Worm (Caenorhabditis elegans): ENCODE results near the gene K03B4.1.
A peak's percentile ranks its signal among the peaks of the same experiment; 100 is the strongest.

Gene K03B4.1

ce11 chrV:4686680-4687470, 2.3 kb upstream of the K03B4.1 start, which contains the start of gene taf-10:
TSS of gene taf-10 (plus strand) at chrV:4687103.
- peak; percentile 49 for TF ChIP-seq attf-5 (GFP tag; optimal IDR thresholded peaks at IDR 0.05)
- TF ChIP-seq tbp1 (GFP tag; optimal IDR thresholded peaks at IDR 0.05) = peak; percentile 9
- TF ChIP-seq F10E7.11 (tag; optimal IDR thresholded peaks at IDR 0.05) = no peak
- no peak for TF ChIP-seq nhr-120 (GFP tag; IDR thresholded peaks at IDR 0.05)
- peak; percentile 52; the same call in 1 of the 2 replicates for TF ChIP-seq C06A6.2 (GFP tag; conservative IDR thresholded peaks at IDR 0.05)
- peak; percentile 60 for TF ChIP-seq dox-1 (GFP tag; IDR thresholded peaks at IDR 0.05)
- peak; percentile 15; the same call in 1 of the 2 replicates for TF ChIP-seq ceh-100 (GFP tag; IDR thresholded peaks at IDR 0.05)
- no peak for TF ChIP-seq mcd-1 (GFP tag; IDR thresholded peaks at IDR 0.05)
- no peak for TF ChIP-seq pha-4 (tag; optimal IDR thresholded peaks at IDR 0.05)
- TF ChIP-seq B0336.3 (GFP tag; IDR thresholded peaks at IDR 0.05) = no peak
- no peak for TF ChIP-seq somi-1 (GFP tag; optimal IDR thresholded peaks at IDR 0.05)
- no peak for TF ChIP-seq madf-3 (GFP tag; IDR thresholded peaks at IDR 0.05)
- TF ChIP-seq F33H1.4 (GFP tag; IDR thresholded peaks at IDR 0.05) = no peak
- no peak for TF ChIP-seq F37B4.10 (GFP tag; IDR thresholded peaks at IDR 0.05)
- no peak for TF ChIP-seq sptf-2 (GFP tag; optimal IDR thresholded peaks at IDR 0.05)
- TF ChIP-seq Y95B8A.8 (GFP tag; IDR thresholded peaks at IDR 0.05) = no peak
- TF ChIP-seq nhr-27 (tag; optimal IDR thresholded peaks at IDR 0.05) = no peak
- TF ChIP-seq akir-1 (GFP tag; optimal IDR thresholded peaks at IDR 0.05) = no peak
- TF ChIP-seq attf-6 (GFP tag; IDR thresholded peaks at IDR 0.05) = no peak
- no peak for TF ChIP-seq efl-1 (GFP tag; optimal IDR thresholded peaks at IDR 0.05)
- TF ChIP-seq F49E8.2 (tag; optimal IDR thresholded peaks at IDR 0.05; ENCODE audit: insufficient read depth) = no peak
- no peak for TF ChIP-seq hsf-1 (GFP tag; IDR thresholded peaks at IDR 0.05)
- TF ChIP-seq F23B12.7 (tag; optimal IDR thresholded peaks at IDR 0.05; ENCODE audit: insufficient read depth) = peak; percentile 7
- TF ChIP-seq unc-62 (GFP tag; optimal IDR thresholded peaks at IDR 0.05) = no peak
- TF ChIP-seq lin-35 (GFP tag; optimal IDR thresholded peaks at IDR 0.05) = no peak
- no peak for TF ChIP-seq B0035.1 (tag; optimal IDR thresholded peaks at IDR 0.05)
- 0 out of 2 replicates have a peak, but pooled peaks have one; percentile 50 for TF ChIP-seq egl-44 (GFP tag; IDR thresholded peaks at IDR 0.05)
- no peak for TF ChIP-seq nfya-1 (tag; optimal IDR thresholded peaks at IDR 0.05; ENCODE audit: borderline replicate concordance, insufficient read depth)
- no peak for TF ChIP-seq mes-4 (tag; optimal IDR thresholded peaks at IDR 0.05)
- no peak for TF ChIP-seq F57A8.1 (GFP tag; optimal IDR thresholded peaks at IDR 0.05)
- no peak for TF ChIP-seq mel-28 (tag; optimal IDR thresholded peaks at IDR 0.05; ENCODE audit: borderline replicate concordance)
- peak; percentile 8 for TF ChIP-seq rpc-1 (optimal IDR thresholded peaks at IDR 0.05)
- TF ChIP-seq rpc-1 (tag; optimal IDR thresholded peaks at IDR 0.05) = no peak
- TF ChIP-seq ZK185.1 (tag; optimal IDR thresholded peaks at IDR 0.05; ENCODE audit: poor library complexity, severe bottlenecking) = no peak
- TF ChIP-seq unc-130 (GFP tag; optimal IDR thresholded peaks at IDR 0.05) = no peak
- peak; percentile 17; the same call in 1 of the 2 replicates for TF ChIP-seq madf-6 (GFP tag; IDR thresholded peaks at IDR 0.05)
- TF ChIP-seq let-607 (tag; optimal IDR thresholded peaks at IDR 0.05) = no peak
- TF ChIP-seq K12H6.12 (tag; optimal IDR thresholded peaks at IDR 0.05) = no peak
- TF ChIP-seq ceh-79 (tag; optimal IDR thresholded peaks at IDR 0.05) = no peak
- no peak for TF ChIP-seq zim-3 (tag; optimal IDR thresholded peaks at IDR 0.05)
- TF ChIP-seq nhr-80 (tag; optimal IDR thresholded peaks at IDR 0.05) = peak; percentile 29
- TF ChIP-seq egrh-3 (GFP tag; IDR thresholded peaks at IDR 0.05) = no peak
- peak; percentile 49; the same call in 1 of the 2 replicates for TF ChIP-seq pbrm-1 (GFP tag; IDR thresholded peaks at IDR 0.05)
- TF ChIP-seq F55B11.4 (tag; optimal IDR thresholded peaks at IDR 0.05; ENCODE audit: borderline replicate concordance, insufficient read depth) = no peak
- TF ChIP-seq dpff-1 (tag; optimal IDR thresholded peaks at IDR 0.05) = no peak
- no peak for TF ChIP-seq D2030.7 (GFP tag; IDR thresholded peaks at IDR 0.05)
- TF ChIP-seq atf-7 (tag; optimal IDR thresholded peaks at IDR 0.05) = no peak
